Worm (Caenorhabditis elegans) whole organism, young adult: ENCODE measurements around the gene C44C10.9.

Experiments
- B0035.1 ChIP-seq: sonication (generic microtip); optimal IDR thresholded peaks from 2 replicates; lab custom pipeline; 2016; ENCODE audit warnings: missing genetic modification characterization, mild to moderate bottlenecking, missing compliant biosample characterization, missing genotype, missing genetic modification reagents
- D2030.7 ChIP-seq: fragments of 200-800 bp; sonication (Bioruptor generic); IDR thresholded peaks from 2 replicates; pipeline ENCODE4 v1.3.6; 2022; ENCODE audit warnings: missing genetic modification reagents, missing genetic modification characterization, missing compliant biosample characterization
- F39B2.1 ChIP-seq: fragments of 200-800 bp; sonication (Bioruptor generic); IDR thresholded peaks from 2 replicates; pipeline ENCODE4 v1.3.6; 2022; ENCODE audit warnings: missing genetic modification reagents, missing genetic modification characterization, missing compliant biosample characterization
- F52B5.7 ChIP-seq: sonication (generic microtip); optimal IDR thresholded peaks from 2 replicates; lab custom pipeline; 2016; ENCODE audit warnings: mild to moderate bottlenecking, missing genetic modification characterization, missing compliant biosample characterization
- F55B11.4 ChIP-seq: sonication (generic microtip); optimal IDR thresholded peaks from 2 replicates; lab custom pipeline; 2016; ENCODE audit warnings: missing compliant biosample characterization, missing genetic modification characterization, borderline replicate concordance; ENCODE audit not compliant: insufficient read depth
- F57A8.1 ChIP-seq: fragments of 200-800 bp; sonication (Bioruptor generic); optimal IDR thresholded peaks from 2 replicates; lab custom pipeline; 2018; ENCODE audit warnings: mild to moderate bottlenecking, missing genetic modification characterization, moderate library complexity, missing compliant biosample characterization
- K11D2.4 ChIP-seq: fragments of 200-800 bp; sonication (Bioruptor generic); IDR thresholded peaks from 2 replicates; pipeline ENCODE4 v1.3.6; 2022; ENCODE audit warnings: missing genetic modification reagents, missing genetic modification characterization, missing compliant biosample characterization
- Y53G8AR.9 ChIP-seq: fragments of 200-800 bp; sonication (Bioruptor generic); conservative IDR thresholded peaks from 2 replicates; pipeline ENCODE4 v1.3.6; 2022; ENCODE audit warnings: missing genetic modification reagents, missing genetic modification characterization, missing compliant biosample characterization
- akir-1 ChIP-seq: fragments of 200-800 bp; sonication (Bioruptor generic); optimal IDR thresholded peaks from 2 replicates; lab custom pipeline; 2018; ENCODE audit warnings: mild to moderate bottlenecking, missing genetic modification characterization, moderate library complexity, missing compliant biosample characterization
- aptf-2 ChIP-seq: fragments of 200-800 bp; sonication (Bioruptor generic); conservative IDR thresholded peaks from 2 replicates; pipeline ENCODE4 v1.3.6; 2022; ENCODE audit warnings: missing genetic modification reagents, missing genetic modification characterization, missing compliant biosample characterization
- atf-7 ChIP-seq: sonication (generic microtip); optimal IDR thresholded peaks from 2 replicates; lab custom pipeline; 2017; ENCODE audit warnings: mild to moderate bottlenecking, missing genetic modification characterization, missing compliant biosample characterization
- bed-1 ChIP-seq: fragments of 200-800 bp; sonication (Bioruptor generic); IDR thresholded peaks from 2 replicates; pipeline ENCODE4 v1.3.6; 2022; ENCODE audit warnings: missing genetic modification reagents, missing genetic modification characterization, missing compliant biosample characterization
- cebp-1 ChIP-seq, 2 experiments: fragments of 200-800 bp in 1 of 2; sonication (Bioruptor generic) in 1 of 2; sonication (generic microtip) in 1 of 2; IDR thresholded peaks in 1 of 2; optimal IDR thresholded peaks in 1 of 2; 2 replicates each; pipeline versions ENCODE4 v1.3.6 to Lab custom; 2017 to 2022; ENCODE audit warnings: missing compliant biosample characterization in 2 of 2, missing genetic modification characterization in 2 of 2, mild to moderate bottlenecking in 1 of 2, missing genetic modification reagents in 1 of 2, moderate library complexity in 1 of 2
- ceh-27 ChIP-seq: fragments of 200-800 bp; sonication (Bioruptor generic); optimal IDR thresholded peaks from 2 replicates; lab custom pipeline; 2018; ENCODE audit warnings: mild to moderate bottlenecking, missing genetic modification characterization, moderate library complexity, missing compliant biosample characterization
- ceh-58 ChIP-seq: fragments of 200-800 bp; sonication (Bioruptor generic); IDR thresholded peaks from 2 replicates; pipeline ENCODE4 v1.3.6; 2022; ENCODE audit warnings: missing genetic modification characterization, missing compliant biosample characterization
- ceh-91 ChIP-seq: fragments of 200-800 bp; sonication (Bioruptor generic); IDR thresholded peaks from 2 replicates; pipeline ENCODE4 v1.3.6; 2022; ENCODE audit warnings: missing genetic modification reagents, missing genetic modification characterization, missing compliant biosample characterization
- dox-1 ChIP-seq: fragments of 200-800 bp; sonication (Bioruptor generic); IDR thresholded peaks from 2 replicates; pipeline ENCODE4 v1.3.6; 2022; ENCODE audit warnings: missing genetic modification reagents, missing genetic modification characterization, missing compliant biosample characterization
- efl-1 ChIP-seq: fragments of 150-350 bp; optimal IDR thresholded peaks from 2 replicates; lab custom pipeline; 2014; ENCODE audit warnings: missing biosample characterization, missing genetic modification reagents, missing genetic modification characterization
- egrh-3 ChIP-seq: fragments of 200-800 bp; sonication (Bioruptor generic); IDR thresholded peaks from 2 replicates; pipeline ENCODE4 v1.3.6; 2022; ENCODE audit warnings: missing genetic modification reagents, missing genetic modification characterization, missing compliant biosample characterization
- ets-4 ChIP-seq: fragments of 200-800 bp; sonication (Bioruptor generic); optimal IDR thresholded peaks from 2 replicates; lab custom pipeline; 2018; ENCODE audit warnings: mild to moderate bottlenecking, missing genetic modification characterization, missing compliant biosample characterization
- fkh-3 ChIP-seq: sonication (generic microtip); optimal IDR thresholded peaks from 2 replicates; lab custom pipeline; 2016; ENCODE audit warnings: mild to moderate bottlenecking, missing genetic modification characterization, missing compliant biosample characterization
- hlh-12 ChIP-seq: sonication (generic microtip); optimal IDR thresholded peaks from 2 replicates; lab custom pipeline; 2016; ENCODE audit warnings: missing genetic modification characterization, missing compliant biosample characterization
- hmg-1.2 ChIP-seq: fragments of 200-800 bp; sonication (Bioruptor generic); IDR thresholded peaks from 2 replicates; pipeline ENCODE4 v1.3.6; 2022; ENCODE audit warnings: missing genetic modification reagents, missing genetic modification characterization, missing compliant biosample characterization
- let-607 ChIP-seq, 2 experiments: fragments of 200-800 bp in 1 of 2; sonication (Bioruptor generic) in 1 of 2; sonication (generic microtip) in 1 of 2; optimal IDR thresholded peaks; 2 replicates each; lab custom pipeline; 2016 to 2018; ENCODE audit warnings: mild to moderate bottlenecking in 2 of 2, missing compliant biosample characterization in 2 of 2, missing genetic modification characterization in 2 of 2, moderate library complexity in 2 of 2, missing genotype in 1 of 2
- lin-26 ChIP-seq: fragments of 200-800 bp; sonication (Bioruptor generic); IDR thresholded peaks from 2 replicates; pipeline ENCODE4 v1.3.6; 2022; ENCODE audit warnings: missing genetic modification reagents, missing genetic modification characterization, missing compliant biosample characterization
- lin-40 ChIP-seq: sonication (generic microtip); optimal IDR thresholded peaks from 2 replicates; lab custom pipeline; 2016; ENCODE audit warnings: missing genetic modification characterization, mild to moderate bottlenecking, missing compliant biosample characterization, missing genotype, missing genetic modification reagents
- lsy-27 ChIP-seq: sonication (generic microtip); optimal IDR thresholded peaks from 2 replicates; lab custom pipeline; 2017; ENCODE audit warnings: missing genetic modification characterization, mild to moderate bottlenecking, missing compliant biosample characterization, antibody characterized with exemption, missing genotype, borderline replicate concordance; ENCODE audit not compliant: insufficient read depth
- mcd-1 ChIP-seq: fragments of 200-800 bp; sonication (Bioruptor generic); IDR thresholded peaks from 2 replicates; pipeline ENCODE4 v1.3.6; 2022; ENCODE audit warnings: missing genetic modification reagents, missing genetic modification characterization, missing compliant biosample characterization
- mes-4 ChIP-seq: sonication (generic microtip); optimal IDR thresholded peaks from 2 replicates; lab custom pipeline; 2016; ENCODE audit warnings: missing genotype, missing genetic modification characterization, missing compliant biosample characterization
- mxl-1 ChIP-seq: sonication (generic microtip); optimal IDR thresholded peaks from 2 replicates; lab custom pipeline; 2016; ENCODE audit warnings: missing genetic modification characterization, missing compliant biosample characterization
- nhr-80 ChIP-seq: sonication (generic microtip); optimal IDR thresholded peaks from 2 replicates; lab custom pipeline; 2016; ENCODE audit warnings: missing genetic modification characterization, missing compliant biosample characterization
- pbrm-1 ChIP-seq: fragments of 200-800 bp; sonication (Bioruptor generic); IDR thresholded peaks from 2 replicates; pipeline ENCODE4 v1.3.6; 2022; ENCODE audit warnings: missing genetic modification reagents, missing genetic modification characterization, missing compliant biosample characterization
- pha-4 ChIP-seq: fragments of 150-350 bp; sonication (generic microtip); optimal IDR thresholded peaks from 2 replicates; lab custom pipeline; 2014; ENCODE audit warnings: missing biosample characterization, missing genetic modification reagents, missing genetic modification characterization
- somi-1 ChIP-seq: fragments of 200-800 bp; sonication (Bioruptor generic); optimal IDR thresholded peaks from 2 replicates; lab custom pipeline; 2018; ENCODE audit warnings: mild to moderate bottlenecking, missing genetic modification characterization, missing compliant biosample characterization
- tbp1 ChIP-seq: fragments of 200-800 bp; sonication (Bioruptor generic); optimal IDR thresholded peaks from 2 replicates; lab custom pipeline; 2018; ENCODE audit warnings: mild to moderate bottlenecking, missing genetic modification characterization, missing compliant biosample characterization
- tlf-1 ChIP-seq: fragments of 200-800 bp; sonication (Bioruptor generic); optimal IDR thresholded peaks from 2 replicates; lab custom pipeline; 2018; ENCODE audit warnings: mild to moderate bottlenecking, missing genetic modification characterization, missing compliant biosample characterization
- unc-62 ChIP-seq: fragments of 150-350 bp; optimal IDR thresholded peaks from 2 replicates; lab custom pipeline; 2014; ENCODE audit warnings: missing biosample characterization, missing genetic modification reagents, missing genetic modification characterization
- xnd-1 ChIP-seq: sonication (generic microtip); optimal IDR thresholded peaks from 2 replicates; lab custom pipeline; 2016; ENCODE audit warnings: missing genotype, missing genetic modification reagents, missing genetic modification characterization, missing compliant biosample characterization
- zfh-2 ChIP-seq: fragments of 200-800 bp; sonication (Bioruptor generic); conservative IDR thresholded peaks from 2 replicates; pipeline ENCODE4 v1.3.6; 2022; ENCODE audit warnings: missing genetic modification reagents, missing genetic modification characterization, missing compliant biosample characterization
- ztf-6 ChIP-seq: fragments of 200-800 bp; sonication (Bioruptor generic); IDR thresholded peaks from 2 replicates; pipeline ENCODE4 v1.3.6; 2022; ENCODE audit warnings: missing genetic modification reagents, missing genetic modification characterization, missing compliant biosample characterization

The C44C10.9 gene

DNA sequence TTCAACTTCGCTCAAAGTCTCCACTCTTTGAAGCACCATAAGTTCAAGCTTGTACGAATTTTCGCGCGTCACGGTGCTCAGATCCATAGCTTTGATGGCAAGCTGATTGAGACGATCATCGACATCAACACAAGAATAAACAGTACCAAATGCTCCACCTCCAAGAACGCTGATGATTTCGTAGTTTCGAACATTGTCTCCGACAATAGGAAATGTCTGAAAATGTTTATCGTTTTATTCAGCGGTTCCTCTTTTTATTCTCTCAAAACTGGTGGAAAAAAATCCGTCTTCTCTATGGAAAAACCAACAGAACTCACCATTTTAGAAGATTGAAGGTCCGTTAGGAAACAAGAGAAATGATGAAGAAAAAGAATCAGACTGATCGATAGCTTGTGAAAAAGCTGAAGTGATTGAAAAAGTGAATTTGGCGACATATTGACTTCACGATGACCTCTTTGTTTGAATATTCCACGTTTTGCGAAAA, 28.4 kb downstream of the C44C10.9 start, which contains the start of gene C44C10.7:
TSS of gene C44C10.7 (minus strand) at position 434 of the 484 bp plus-strand sequence.
- TF ChIP-seq lin-40 (no peak), F55B11.4 (no peak), mcd-1 (GFP tag; lab: Robert Waterston, UW) (no peak)

DNA sequence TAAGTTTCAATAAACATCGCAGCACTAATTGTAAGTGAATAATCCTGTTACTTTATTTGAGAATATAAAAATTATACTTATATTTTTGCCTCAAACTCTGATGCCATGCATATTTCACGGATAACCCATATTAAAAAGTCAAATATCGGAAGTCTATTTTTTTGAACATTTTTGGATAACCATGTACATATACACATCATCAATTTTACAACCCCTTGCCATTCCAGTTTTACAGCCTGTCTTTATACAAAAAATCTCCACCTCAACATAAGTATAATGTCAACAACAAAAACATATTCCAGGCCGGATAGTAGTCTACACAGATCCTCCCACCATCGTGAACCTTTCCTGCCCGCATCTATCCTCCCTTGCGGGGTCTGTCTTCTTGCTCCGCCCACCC, 32.1 kb downstream of the C44C10.9 start, which contains the start of gene hnd-1:
TSS of gene hnd-1 (plus strand) at position 301 of the 400 bp plus-strand sequence.
- no peak for TF ChIP-seq ceh-91 (GFP tag; lab: Robert Waterston, UW)
- TF ChIP-seq D2030.7 (GFP tag; lab: Robert Waterston, UW), result no peak
- no peak for TF ChIP-seq ceh-27

ce11 chrX:11680851-11681250, 35.5 kb downstream of the C44C10.9 start, which contains the start of gene T04F8.7:
Gene T04F8.7 (minus strand): TSS chrX:11680980.
- TF ChIP-seq nhr-80 (tag; lab: Kevin White, UChicago), result peak; percentile 99
- TF ChIP-seq efl-1 (GFP tag; lab: Kevin White, UChicago), result no peak
- TF ChIP-seq let-607 (tag; optimal IDR thresholded peaks at IDR 0.05; lab: Kevin White, UChicago), result peak in 1 of 2 experiments; percentile 69
- TF ChIP-seq zfh-2 (GFP tag; lab: Robert Waterston, UW), result no peak
- peak; percentile 49 for TF ChIP-seq ets-4 (GFP tag; lab: Kevin White, UChicago)
- TF ChIP-seq atf-7 (tag; lab: Kevin White, UChicago), result peak; percentile 61
- peak; percentile 28 for TF ChIP-seq unc-62 (GFP tag; lab: Kevin White, UChicago)
- 0 out of 2 replicates have a peak, but pooled peaks have one; percentile 22 for TF ChIP-seq Y53G8AR.9 (GFP tag; lab: Robert Waterston, UW)
- peak; percentile 66 for TF ChIP-seq dox-1 (GFP tag; lab: Robert Waterston, UW)
- TF ChIP-seq, all 124 proteins: peak for 7

- TF ChIP-seq B0035.1 (tag; lab: Kevin White, UChicago) (no peak), tbp1 (GFP tag; lab: Kevin White, UChicago) (no peak), cebp-1 (GFP tag; IDR thresholded peaks at IDR 0.05; lab: Robert Waterston, UW) (peak; percentile 25; the same call in 1 of the 2 replicates), cebp-1 (tag; optimal IDR thresholded peaks at IDR 0.05; lab: Kevin White, UChicago) (peak; percentile 64), F39B2.1 (GFP tag; lab: Robert Waterston, UW) (no peak), mxl-1 (tag; lab: Kevin White, UChicago) (no peak), Y53G8AR.9 (GFP tag; lab: Robert Waterston, UW) (no peak), fkh-3 (tag; lab: Kevin White, UChicago) (no peak), mes-4 (tag; lab: Kevin White, UChicago) (no peak), xnd-1 (no peak), tlf-1 (GFP tag; lab: Kevin White, UChicago) (no peak), somi-1 (no peak), F57A8.1 (GFP tag; lab: Kevin White, UChicago) (no peak), hmg-1.2 (GFP tag; lab: Robert Waterston, UW) (no peak), lsy-27 (tag; lab: Kevin White, UChicago) (no peak), ceh-58 (GFP tag; lab: Robert Waterston, UW) (no peak), akir-1 (no peak), egrh-3 (no peak), ztf-6 (no peak), pha-4 (tag; lab: Kevin White, UChicago) (peak; percentile 59), lin-40 (no peak), bed-1 (GFP tag; lab: Robert Waterston, UW) (no peak), aptf-2 (GFP tag; lab: Robert Waterston, UW) (no peak), K11D2.4 (GFP tag; lab: Robert Waterston, UW) (no peak), atf-7 (tag; lab: Kevin White, UChicago) (peak; percentile 45), hlh-12 (tag; lab: Kevin White, UChicago) (no peak), pbrm-1 (GFP tag; lab: Robert Waterston, UW) (no peak), lin-26 (GFP tag; lab: Robert Waterston, UW) (no peak), F52B5.7 (tag; lab: Kevin White, UChicago) (no peak), ets-4 (GFP tag; lab: Kevin White, UChicago) (peak; percentile 4)
These were observed 36.9 kb downstream of the C44C10.9 start for ce11 chrX:11679211-11679977.
